Worm (Caenorhabditis elegans) whole organism, L4 larva: ENCODE data around the gene ndx-6.

Experiments
- D1046.2 ChIP-seq: fragments of 200-800 bp; sonication (Bioruptor generic); IDR thresholded peaks from 2 replicates; pipeline ENCODE4 v1.3.6; 2022; ENCODE audit warnings: missing genetic modification characterization, missing compliant biosample characterization
- F44E2.7 ChIP-seq: fragments of 200-800 bp; sonication (Bioruptor generic); IDR thresholded peaks from 2 replicates; pipeline ENCODE4 v2.1.2; 2022; ENCODE audit warnings: missing genetic modification characterization, missing compliant biosample characterization
- F49E8.2 ChIP-seq: sonication (generic microtip); optimal IDR thresholded peaks from 2 replicates; lab custom pipeline; 2016; ENCODE audit warnings: missing compliant biosample characterization, mild to moderate bottlenecking, missing genetic modification characterization, borderline replicate concordance
- Y105C5A.15 ChIP-seq: fragments of 200-800 bp; sonication (Bioruptor generic); IDR thresholded peaks from 2 replicates; pipeline ENCODE4 v1.3.6; 2022; ENCODE audit warnings: missing genetic modification characterization, missing compliant biosample characterization
- aha-1 ChIP-seq: fragments of 150-350 bp; peaks from one replicate; lab custom pipeline; 2014; ENCODE audit warnings: missing biosample characterization, missing genetic modification characterization
- daf-16 ChIP-seq, 3 experiments: sonication (generic microtip); optimal IDR thresholded peaks; 2 replicates each; lab custom pipeline; 2016 to 2017; ENCODE audit warnings: missing genetic modification characterization in 3 of 3, missing genetic modification reagents in 3 of 3, mild to moderate bottlenecking in 2 of 3, missing compliant biosample characterization in 2 of 3, missing biosample characterization in 1 of 3, moderate library complexity in 1 of 3
- dmd-6 ChIP-seq: fragments of 200-800 bp; sonication (Bioruptor generic); IDR thresholded peaks from 2 replicates; pipeline ENCODE4 v1.3.6; 2022; ENCODE audit warnings: missing genetic modification reagents, missing genetic modification characterization, missing compliant biosample characterization
- dpl-1 ChIP-seq: fragments of 150-350 bp; optimal IDR thresholded peaks from 2 replicates; lab custom pipeline; 2014; ENCODE audit warnings: missing biosample characterization, missing genetic modification reagents, missing genetic modification characterization
- dve-1 ChIP-seq: sonication (generic microtip); optimal IDR thresholded peaks from 2 replicates; lab custom pipeline; 2017; ENCODE audit warnings: antibody characterized with exemption, mild to moderate bottlenecking, missing genetic modification characterization, missing compliant biosample characterization; ENCODE audit not compliant: insufficient read depth
- egl-43 ChIP-seq: fragments of 200-800 bp; sonication (Bioruptor generic); IDR thresholded peaks from 2 replicates; pipeline ENCODE4 v1.3.6; 2022; ENCODE audit warnings: missing genetic modification reagents, missing genetic modification characterization, missing compliant biosample characterization
- hif-1 ChIP-seq, 2 experiments: sonication (generic microtip); optimal IDR thresholded peaks; 2 replicates each; lab custom pipeline; 2016 to 2017; ENCODE audit warnings: missing compliant biosample characterization in 2 of 2, missing genetic modification characterization in 2 of 2, missing genetic modification reagents in 2 of 2, missing genotype in 2 of 2, mild to moderate bottlenecking in 1 of 2
- hlh-11 ChIP-seq: fragments of 200-800 bp; sonication (Bioruptor generic); optimal IDR thresholded peaks from 2 replicates; lab custom pipeline; 2018; ENCODE audit warnings: mild to moderate bottlenecking, missing genetic modification characterization, missing compliant biosample characterization
- hlh-30 ChIP-seq: sonication (generic microtip); optimal IDR thresholded peaks from 2 replicates; lab custom pipeline; 2017; ENCODE audit warnings: antibody characterized with exemption, mild to moderate bottlenecking, missing genetic modification characterization, missing compliant biosample characterization; ENCODE audit not compliant: insufficient read depth
- lin-15B ChIP-seq: fragments of 150-350 bp; sonication (generic microtip); optimal IDR thresholded peaks from 3 replicates; lab custom pipeline; 2014; ENCODE audit warnings: missing biosample characterization, missing genetic modification characterization
- lin-38 ChIP-seq: fragments of 200-800 bp; sonication (Bioruptor generic); IDR thresholded peaks from 2 replicates; pipeline ENCODE4 v1.3.6; 2022; ENCODE audit warnings: missing genetic modification reagents, missing genetic modification characterization, missing compliant biosample characterization
- lsy-2 ChIP-seq, 2 experiments: fragments of 150-350 bp in 1 of 2; sonication (generic microtip) in 1 of 2; optimal IDR thresholded peaks; 2 replicates each; lab custom pipeline; 2014 to 2017; ENCODE audit warnings: missing biosample characterization in 2 of 2, missing genetic modification characterization in 2 of 2
- madf-9 ChIP-seq: fragments of 200-800 bp; sonication (Bioruptor generic); conservative IDR thresholded peaks from 2 replicates; pipeline ENCODE4 v1.3.6; 2022; ENCODE audit warnings: missing genetic modification reagents, missing genetic modification characterization, missing compliant biosample characterization
- mdl-1 ChIP-seq, 2 experiments: fragments of 150-350 bp in 1 of 2; sonication (generic microtip) in 1 of 2; optimal IDR thresholded peaks; 2 replicates each; lab custom pipeline; 2014 to 2017; ENCODE audit warnings: missing biosample characterization in 2 of 2, missing genetic modification characterization in 2 of 2
- mep-1 ChIP-seq: fragments of 150-350 bp; sonication (generic microtip); optimal IDR thresholded peaks from 3 replicates; lab custom pipeline; 2014; ENCODE audit warnings: missing biosample characterization, missing genetic modification characterization
- mes-2 ChIP-seq: sonication (generic microtip); optimal IDR thresholded peaks from 2 replicates; lab custom pipeline; 2016; ENCODE audit warnings: missing genotype, mild to moderate bottlenecking, missing genetic modification characterization, missing compliant biosample characterization; ENCODE audit not compliant: poor library complexity, severe bottlenecking
- mxl-3 ChIP-seq: fragments of 200-800 bp; sonication (Bioruptor generic); optimal IDR thresholded peaks from 2 replicates; lab custom pipeline; 2018; ENCODE audit warnings: mild to moderate bottlenecking, missing genetic modification characterization, missing compliant biosample characterization
- nhr-111 ChIP-seq: fragments of 200-800 bp; sonication (Bioruptor generic); optimal IDR thresholded peaks from 2 replicates; lab custom pipeline; 2018; ENCODE audit warnings: mild to moderate bottlenecking, missing genetic modification characterization, missing compliant biosample characterization
- nhr-25 ChIP-seq: sonication (generic microtip); optimal IDR thresholded peaks from 2 replicates; lab custom pipeline; 2017; ENCODE audit warnings: missing genetic modification characterization, mild to moderate bottlenecking, missing compliant biosample characterization, antibody characterized with exemption, moderate library complexity, borderline replicate concordance; ENCODE audit not compliant: insufficient read depth
- nhr-28 ChIP-seq: fragments of 150-350 bp; optimal IDR thresholded peaks from 2 replicates; lab custom pipeline; 2014; ENCODE audit warnings: missing biosample characterization, missing genetic modification characterization
- nhr-48 ChIP-seq: sonication (generic microtip); optimal IDR thresholded peaks from 2 replicates; lab custom pipeline; 2016; ENCODE audit warnings: mild to moderate bottlenecking, missing genetic modification characterization, missing compliant biosample characterization
- nhr-6 ChIP-seq: fragments of 150-350 bp; optimal IDR thresholded peaks from 2 replicates; lab custom pipeline; 2014; ENCODE audit warnings: missing biosample characterization, missing genetic modification characterization
- nhr-77 ChIP-seq: fragments of 150-350 bp; optimal IDR thresholded peaks from 2 replicates; lab custom pipeline; 2014; ENCODE audit warnings: missing biosample characterization, missing genetic modification characterization
- pha-4 ChIP-seq, 2 experiments: fragments of 150-350 bp in 1 of 2; fragments of 200-800 bp in 1 of 2; sonication (Bioruptor generic) in 1 of 2; IDR thresholded peaks in 1 of 2; optimal IDR thresholded peaks in 1 of 2; 2 replicates each; pipeline versions ENCODE4 v1.3.6 to Lab custom; 2014 to 2022; ENCODE audit warnings: missing genetic modification characterization in 2 of 2, missing genetic modification reagents in 2 of 2, missing biosample characterization in 1 of 2, missing compliant biosample characterization in 1 of 2
- pqm-1 ChIP-seq: sonication (generic microtip); optimal IDR thresholded peaks from 2 replicates; lab custom pipeline; 2017; ENCODE audit warnings: missing biosample characterization, missing genetic modification characterization
- set-16 ChIP-seq: fragments of 200-800 bp; sonication (Bioruptor generic); IDR thresholded peaks from 2 replicates; pipeline ENCODE4 v1.3.6; 2022; ENCODE audit warnings: missing genetic modification reagents, missing genetic modification characterization, missing compliant biosample characterization
- skn-1 ChIP-seq: fragments of 150-350 bp; optimal IDR thresholded peaks from 2 replicates; lab custom pipeline; 2014; ENCODE audit warnings: missing biosample characterization, missing genetic modification characterization
- unc-62 ChIP-seq, 3 experiments: fragments of 150-350 bp in 1 of 3; sonication (generic microtip); optimal IDR thresholded peaks in 2 of 3; peaks in 1 of 3; 1 replicate in 1 of 3; 2 replicates in 2 of 3; lab custom pipeline; 2014 to 2017; ENCODE audit warnings: missing biosample characterization in 3 of 3, missing genetic modification characterization in 3 of 3, missing genetic modification reagents in 3 of 3, missing genotype in 1 of 3

The ndx-6 gene

ce11 chrII:5429522-5430257 lies 40.0 kb upstream of the ndx-6 start, which contains the start of the genes F07F6.4 and F07F6.2:
Gene F07F6.4 (minus strand): TSS chrII:5429572.
Gene F07F6.2 (plus strand): TSS chrII:5430207.
- peak; percentile 27 for TF ChIP-seq mep-1 (tag; lab: Kevin White, UChicago)
- TF ChIP-seq madf-9 = no peak
- peak in 1 of 2 experiments; percentile 64 for TF ChIP-seq lsy-2 (tag; optimal IDR thresholded peaks at IDR 0.05; lab: Kevin White, UChicago)
- TF ChIP-seq D1046.2 (GFP tag; lab: Robert Waterston, UW) = no peak
- peak; percentile 46; the same call in 1 of the 2 replicates for TF ChIP-seq lin-38 (GFP tag; lab: Robert Waterston, UW)
- peak; percentile 39 for TF ChIP-seq dve-1 (tag; lab: Kevin White, UChicago)
- TF ChIP-seq mes-2 (tag; lab: Kevin White, UChicago) = peak; percentile 68
- TF ChIP-seq nhr-6 (tag; lab: Kevin White, UChicago) = peak; percentile 15
- TF ChIP-seq dpl-1 (GFP tag; lab: Kevin White, UChicago) = peak; percentile 59
- peak; percentile 90 for TF ChIP-seq aha-1 (tag; lab: Kevin White, UChicago)
- peak; percentile 7 for TF ChIP-seq mxl-3 (GFP tag; lab: Kevin White, UChicago)
- TF ChIP-seq Y105C5A.15 = no peak
- TF ChIP-seq pqm-1 (tag; lab: Kevin White, UChicago) = peak; percentile 27
- TF ChIP-seq, all 104 proteins: peak for 10

DNA sequence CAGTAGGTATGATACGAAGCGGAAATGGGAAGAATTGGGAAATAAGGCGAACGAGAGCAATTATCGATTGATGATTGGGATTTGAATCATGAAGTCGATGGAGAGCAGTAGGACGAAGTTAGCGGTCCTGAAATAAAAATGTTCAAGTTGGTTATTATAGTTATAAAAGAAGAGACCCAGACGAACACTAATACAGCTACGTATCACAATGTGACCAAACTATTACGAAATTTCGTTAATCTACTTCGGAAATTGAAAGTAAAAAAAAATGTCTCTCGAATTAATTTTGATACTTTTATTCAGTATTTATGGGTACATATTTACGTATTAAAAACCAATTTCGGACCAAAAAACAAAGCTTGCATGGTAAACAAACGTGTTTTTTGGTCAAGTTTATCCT lies 36.8 kb upstream of the ndx-6 start:
- no peak for TF ChIP-seq hlh-30
- TF ChIP-seq lin-15B (tag; lab: Kevin White, UChicago) = no peak
- TF ChIP-seq nhr-28 (tag; lab: Kevin White, UChicago) = peak; percentile 19
- TF ChIP-seq F44E2.7 (GFP tag; lab: Robert Waterston, UW) = no peak

DNA sequence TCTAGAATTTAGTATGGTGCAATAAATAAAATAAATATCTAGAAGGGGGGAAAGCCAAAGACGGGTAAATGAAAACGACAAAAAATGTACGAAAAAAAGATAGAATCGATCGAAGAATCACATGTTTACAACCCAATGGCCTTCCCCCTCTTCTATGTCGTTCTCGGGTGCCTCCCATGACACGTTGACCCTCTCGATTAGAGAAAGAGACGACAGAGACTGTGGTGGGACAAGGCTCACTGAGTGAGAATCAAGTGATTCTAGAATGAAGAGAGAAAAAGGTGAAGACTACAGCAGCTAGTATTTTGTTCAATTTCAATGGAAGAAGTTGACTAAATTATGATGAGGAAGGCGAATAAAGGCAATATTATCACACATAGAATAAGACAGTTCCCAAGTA lies 36.4 kb upstream of the ndx-6 start:
- TF ChIP-seq F49E8.2 (no peak), hlh-11 (tag; lab: Kevin White, UChicago) (peak; percentile 77), hlh-30 (peak; percentile 97), unc-62 (GFP tag; optimal IDR thresholded peaks at IDR 0.05 in 1 of 2; lab: Kevin White, UChicago) (peak in 1 of 2 experiments; percentile 51), unc-62 (tag; optimal IDR thresholded peaks at IDR 0.05; lab: Kevin White, UChicago) (no peak), dmd-6 (GFP tag; lab: Robert Waterston, UW) (peak; percentile 38; the same call in 1 of the 2 replicates), mes-2 (tag; lab: Kevin White, UChicago) (peak; percentile 41), egl-43 (no peak), daf-16 (GFP tag; optimal IDR thresholded peaks at IDR 0.05; lab: Kevin White, UChicago) (no peak), daf-16 (tag; optimal IDR thresholded peaks at IDR 0.05; lab: Kevin White, UChicago) (peak; percentile 63), nhr-77 (tag; lab: Kevin White, UChicago) (peak; percentile 63), pqm-1 (tag; lab: Kevin White, UChicago) (peak; percentile 58), dpl-1 (GFP tag; lab: Kevin White, UChicago) (peak; percentile 16), skn-1 (tag; lab: Kevin White, UChicago) (no peak), mdl-1 (tag; optimal IDR thresholded peaks at IDR 0.05; lab: Kevin White, UChicago) (peak in 1 of 2 experiments; percentile 78), mep-1 (tag; lab: Kevin White, UChicago) (peak; percentile 78), pha-4 (GFP tag; IDR thresholded peaks at IDR 0.05; lab: Robert Waterston, UW) (peak; percentile 55), pha-4 (tag; optimal IDR thresholded peaks at IDR 0.05; lab: Kevin White, UChicago) (peak; percentile 76), nhr-28 (tag; lab: Kevin White, UChicago) (peak; percentile 76), mxl-3 (GFP tag; lab: Kevin White, UChicago) (peak; percentile 58), dve-1 (tag; lab: Kevin White, UChicago) (peak; percentile 51), hif-1 (tag; optimal IDR thresholded peaks at IDR 0.05; lab: Kevin White, UChicago) (peak in 1 of 2 experiments; percentile 36), nhr-48 (tag; lab: Kevin White, UChicago) (peak; percentile 38), lsy-2 (tag; optimal IDR thresholded peaks at IDR 0.05; lab: Kevin White, UChicago) (peak in 1 of 2 experiments; percentile 69), nhr-111 (GFP tag; lab: Kevin White, UChicago) (no peak), nhr-6 (tag; lab: Kevin White, UChicago) (peak; percentile 56), nhr-25 (tag; lab: Kevin White, UChicago) (peak; percentile 60), set-16 (no peak), lin-38 (GFP tag; lab: Robert Waterston, UW) (0 out of 2 replicates have a peak, but pooled peaks have one; percentile 9)
